Worm (Caenorhabditis elegans) whole organism, L1 larva: Measurements from ENCODE around the gene swt-2.

ENCODE experiments used
- C16A3.4 ChIP-seq: fragments of 150-350 bp; optimal IDR thresholded peaks from 2 replicates; lab custom pipeline; 2014; ENCODE audit warnings: missing biosample characterization, missing genetic modification characterization
- Y116A8C.19 ChIP-seq: sonication (generic microtip); optimal IDR thresholded peaks from 2 replicates; lab custom pipeline; 2016; ENCODE audit warnings: missing compliant biosample characterization, missing genetic modification characterization, borderline replicate concordance
- aha-1 ChIP-seq: fragments of 150-350 bp; optimal IDR thresholded peaks from 2 replicates; lab custom pipeline; 2014; ENCODE audit warnings: missing biosample characterization, missing genetic modification characterization
- ceh-63 ChIP-seq: fragments of 200-800 bp; sonication (Bioruptor generic); optimal IDR thresholded peaks from 2 replicates; lab custom pipeline; 2018; ENCODE audit warnings: mild to moderate bottlenecking, missing genetic modification characterization, missing compliant biosample characterization
- ceh-82 ChIP-seq, 3 experiments: fragments of 150-350 bp in 1 of 3; sonication (generic microtip) in 2 of 3; optimal IDR thresholded peaks; 2 replicates each; lab custom pipeline; 2014 to 2017; ENCODE audit warnings: missing biosample characterization in 3 of 3, missing genetic modification characterization in 3 of 3
- ceh-88 ChIP-seq: fragments of 200-800 bp; sonication (Bioruptor generic); IDR thresholded peaks from 2 replicates; pipeline ENCODE4 v1.3.6; 2022; ENCODE audit warnings: missing genetic modification characterization, missing compliant biosample characterization
- efl-1 ChIP-seq, 4 experiments: fragments of 150-350 bp; optimal IDR thresholded peaks in 3 of 4; peaks in 1 of 4; 1 replicate in 1 of 4; 2 replicates in 3 of 4; lab custom pipeline; 2014; ENCODE audit warnings: missing biosample characterization in 2 of 4, missing genetic modification characterization in 2 of 4, missing genetic modification reagents in 2 of 4
- elt-3 ChIP-seq, 6 experiments: fragments of 150-350 bp in 1 of 6; sonication (generic microtip); optimal IDR thresholded peaks; 2 replicates each; lab custom pipeline; 2017 to 2018; ENCODE audit warnings: missing biosample characterization in 6 of 6, missing genetic modification characterization in 6 of 6, inconsistent platforms in 1 of 6
- fkh-10 ChIP-seq: sonication (generic microtip); optimal IDR thresholded peaks from 2 replicates; lab custom pipeline; 2017; ENCODE audit warnings: missing biosample characterization, missing genetic modification reagents, missing genetic modification characterization
- grh-1 ChIP-seq: fragments of 200-800 bp; sonication (Bioruptor generic); IDR thresholded peaks from 2 replicates; pipeline ENCODE4 v1.3.6; 2022; ENCODE audit warnings: missing genetic modification reagents, missing genetic modification characterization, missing compliant biosample characterization
- hlh-4 ChIP-seq: sonication (generic microtip); optimal IDR thresholded peaks from 2 replicates; lab custom pipeline; 2016; ENCODE audit warnings: mild to moderate bottlenecking, missing genetic modification characterization, missing compliant biosample characterization
- lin-14 ChIP-seq: fragments of 200-800 bp; sonication (Bioruptor generic); optimal IDR thresholded peaks from 2 replicates; lab custom pipeline; 2018; ENCODE audit warnings: mild to moderate bottlenecking, missing genetic modification characterization, moderate library complexity, missing compliant biosample characterization
- lin-39 ChIP-seq: fragments of 150-350 bp; optimal IDR thresholded peaks from 2 replicates; lab custom pipeline; 2014; ENCODE audit warnings: missing biosample characterization, missing genetic modification reagents, missing genetic modification characterization
- lsy-2 ChIP-seq, 2 experiments: fragments of 150-350 bp; optimal IDR thresholded peaks; 2 replicates each; lab custom pipeline; 2014; ENCODE audit warnings: missing biosample characterization in 2 of 2, missing genetic modification characterization in 2 of 2
- mdl-1 ChIP-seq, 2 experiments: fragments of 150-350 bp; optimal IDR thresholded peaks; 2 replicates each; lab custom pipeline; 2014 to 2017; ENCODE audit warnings: missing biosample characterization in 2 of 2, missing genetic modification characterization in 2 of 2, inconsistent platforms in 1 of 2
- mep-1 ChIP-seq: fragments of 150-350 bp; optimal IDR thresholded peaks from 2 replicates; lab custom pipeline; 2014; ENCODE audit warnings: missing biosample characterization, missing genetic modification characterization
- nhr-11 ChIP-seq: fragments of 150-350 bp; optimal IDR thresholded peaks from 2 replicates; lab custom pipeline; 2014; ENCODE audit warnings: missing biosample characterization, missing genetic modification characterization
- nhr-19 ChIP-seq: fragments of 200-800 bp; sonication (Bioruptor generic); conservative IDR thresholded peaks from 2 replicates; pipeline ENCODE4 v1.3.6; 2022; ENCODE audit warnings: missing genetic modification characterization, missing compliant biosample characterization
- nhr-77 ChIP-seq: fragments of 150-350 bp; optimal IDR thresholded peaks from 2 replicates; lab custom pipeline; 2014; ENCODE audit warnings: missing biosample characterization, missing genetic modification characterization
- nhr-90 ChIP-seq: sonication (generic microtip); optimal IDR thresholded peaks from 2 replicates; lab custom pipeline; 2016; ENCODE audit warnings: mild to moderate bottlenecking, missing genetic modification characterization, missing compliant biosample characterization; ENCODE audit not compliant: poor library complexity
- pax-3 ChIP-seq: fragments of 200-800 bp; sonication (Bioruptor generic); optimal IDR thresholded peaks from 2 replicates; lab custom pipeline; 2018; ENCODE audit warnings: mild to moderate bottlenecking, missing genetic modification characterization, moderate library complexity, missing compliant biosample characterization
- pqm-1 ChIP-seq: sonication (generic microtip); optimal IDR thresholded peaks from 3 replicates; lab custom pipeline; 2017; ENCODE audit warnings: missing biosample characterization, missing genetic modification characterization
- skn-1 ChIP-seq: fragments of 150-350 bp; optimal IDR thresholded peaks from 2 replicates; lab custom pipeline; 2014; ENCODE audit warnings: missing biosample characterization, missing genetic modification characterization
- sptf-1 ChIP-seq: fragments of 150-350 bp; optimal IDR thresholded peaks from 2 replicates; lab custom pipeline; 2014; ENCODE audit warnings: missing biosample characterization, missing genetic modification characterization
- unc-130 ChIP-seq: fragments of 150-350 bp; optimal IDR thresholded peaks from 2 replicates; lab custom pipeline; 2017; ENCODE audit warnings: missing biosample characterization, missing genetic modification characterization, inconsistent platforms
- unc-62 ChIP-seq: fragments of 150-350 bp; optimal IDR thresholded peaks from 2 replicates; lab custom pipeline; 2014; ENCODE audit warnings: missing biosample characterization, missing genetic modification reagents, missing genetic modification characterization
- unc-86 ChIP-seq: sonication (generic microtip); optimal IDR thresholded peaks from 2 replicates; lab custom pipeline; 2016; ENCODE audit warnings: missing genetic modification characterization, missing compliant biosample characterization
- zip-4 ChIP-seq: fragments of 200-800 bp; sonication (Bioruptor generic); optimal IDR thresholded peaks from 2 replicates; lab custom pipeline; 2018; ENCODE audit warnings: mild to moderate bottlenecking, missing genetic modification characterization, moderate library complexity, missing compliant biosample characterization
- ztf-11 ChIP-seq, 2 experiments: sonication (generic microtip); optimal IDR thresholded peaks; 2 replicates each; lab custom pipeline; 2016 to 2017; ENCODE audit warnings: missing genetic modification characterization in 2 of 2, missing biosample characterization in 1 of 2, missing compliant biosample characterization in 1 of 2

swt-2 gene

DNA sequence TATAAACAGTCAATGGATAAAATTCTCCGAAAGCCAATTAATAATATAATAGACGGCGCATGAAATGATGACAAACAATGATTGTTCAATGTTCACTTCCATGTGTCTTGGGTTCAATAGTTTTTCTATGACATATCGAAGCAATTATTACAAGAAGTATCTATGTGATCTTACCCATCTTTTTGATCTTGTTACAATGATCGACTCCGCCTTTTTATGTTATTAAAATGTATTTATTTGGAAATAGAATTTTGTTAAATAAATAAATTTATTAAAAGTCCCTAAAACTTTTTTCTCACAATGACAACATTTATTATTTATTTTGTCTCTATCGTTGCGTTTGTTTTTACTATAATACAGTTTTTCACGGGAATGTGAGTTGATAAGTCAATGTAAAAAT lies at the start of gene swt-2:
Gene swt-2 (plus strand): TSS at position 301 of the 400 bp plus-strand sequence.
- no peak for TF ChIP-seq lsy-2 (tag; optimal IDR thresholded peaks at IDR 0.05; lab: Kevin White, UChicago)
- TF ChIP-seq fkh-10 (GFP tag; lab: Kevin White, UChicago): no peak
- no peak for TF ChIP-seq unc-86 (tag; lab: Kevin White, UChicago)
- TF ChIP-seq unc-62: no peak
- no peak for TF ChIP-seq nhr-11 (tag; lab: Kevin White, UChicago)
- TF ChIP-seq unc-130: no peak
- TF ChIP-seq mep-1: no peak
- TF ChIP-seq aha-1: no peak
- TF ChIP-seq pqm-1 (tag; lab: Kevin White, UChicago): no peak
- no peak for TF ChIP-seq nhr-90 (tag; lab: Kevin White, UChicago)
- no peak for TF ChIP-seq nhr-77 (tag; lab: Kevin White, UChicago)
- no peak for TF ChIP-seq elt-3 (tag; optimal IDR thresholded peaks at IDR 0.05; lab: Kevin White, UChicago)
- no peak for TF ChIP-seq nhr-19 (GFP tag; lab: Robert Waterston, UW)
- no peak for TF ChIP-seq skn-1 (tag; lab: Kevin White, UChicago)

DNA sequence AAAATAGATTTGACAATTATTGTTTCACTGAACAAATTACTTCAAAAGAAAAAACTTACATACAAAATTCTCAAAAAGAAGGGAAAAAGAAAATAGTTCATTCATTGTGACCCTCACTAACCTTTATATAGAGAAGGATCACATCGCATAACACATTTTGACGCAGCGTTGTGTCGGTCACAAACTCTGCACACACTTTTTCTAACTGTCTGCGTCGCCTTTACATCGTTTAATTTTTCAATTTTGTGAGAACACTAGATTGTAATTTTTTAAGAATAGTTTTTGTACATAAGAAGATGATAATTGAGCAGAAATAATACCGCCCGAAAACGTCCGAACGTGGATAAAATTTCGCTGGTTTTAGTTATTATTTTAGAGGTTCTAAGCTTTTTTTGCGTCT lies 49.0 kb upstream of the swt-2 start, which contains the start of gene C18B10.6:
Gene C18B10.6 (minus strand): TSS at position 101 of the 400 bp plus-strand sequence.
- TF ChIP-seq efl-1 (optimal IDR thresholded peaks at IDR 0.05; lab: Kevin White, UChicago) (no peak), efl-1 (GFP tag; optimal IDR thresholded peaks at IDR 0.05 in 1 of 2; lab: Kevin White, UChicago) (peak in 1 of 2 experiments; percentile 57), ztf-11 (tag; optimal IDR thresholded peaks at IDR 0.05; lab: Kevin White, UChicago) (no peak)

DNA sequence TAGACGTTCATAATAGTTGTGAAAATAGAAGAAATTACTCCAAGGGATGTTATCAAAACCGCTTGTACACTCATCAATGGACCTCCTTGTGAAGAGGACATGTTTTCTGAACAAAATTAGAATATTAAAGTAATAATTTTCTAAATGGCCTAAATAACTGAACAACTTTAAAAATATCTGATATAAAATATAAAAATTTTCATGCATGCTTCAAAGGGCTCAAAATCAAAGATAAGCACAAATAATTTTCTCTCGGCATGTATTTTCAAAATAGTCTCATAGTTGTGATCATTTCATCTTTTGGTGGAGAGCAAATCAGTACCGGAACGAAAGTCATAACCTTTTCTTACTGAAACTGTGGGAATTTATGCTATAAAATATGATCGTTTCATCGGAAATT lies 44.9 kb upstream of the swt-2 start, which contains the start of gene srbc-8:
Gene srbc-8 (minus strand): TSS at position 101 of the 400 bp plus-strand sequence.
- TF ChIP-seq sptf-1 (tag; lab: Kevin White, UChicago) (no peak), efl-1 (optimal IDR thresholded peaks at IDR 0.05; lab: Kevin White, UChicago) (no peak), efl-1 (GFP tag; optimal IDR thresholded peaks at IDR 0.05 in 1 of 2; lab: Kevin White, UChicago) (peak in 1 of 2 experiments; percentile 22)

DNA sequence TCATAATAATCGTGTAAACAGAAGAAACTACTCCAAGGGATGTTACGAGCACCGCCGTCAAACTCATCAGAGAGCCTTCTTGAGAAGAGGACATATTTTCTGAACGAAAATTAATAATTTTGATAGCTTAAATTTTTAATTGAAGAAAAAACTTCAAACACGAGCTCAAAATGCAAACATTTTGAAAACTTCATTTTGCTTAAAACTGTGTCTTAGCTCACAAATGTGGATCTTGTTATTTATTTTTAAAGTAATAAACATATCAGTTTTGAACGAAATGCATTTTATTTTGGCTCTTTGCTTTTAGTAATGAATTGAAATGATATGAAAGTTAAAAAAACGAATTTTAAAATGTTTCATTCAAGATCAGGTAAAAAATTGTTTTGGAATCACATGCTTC lies 42.4 kb upstream of the swt-2 start, which contains the start of gene srbc-7:
Gene srbc-7 (minus strand): TSS at position 101 of the 400 bp plus-strand sequence.
- TF ChIP-seq hlh-4 (tag; lab: Kevin White, UChicago) (no peak), sptf-1 (tag; lab: Kevin White, UChicago) (no peak), grh-1 (GFP tag; lab: Robert Waterston, UW) (no peak)

DNA sequence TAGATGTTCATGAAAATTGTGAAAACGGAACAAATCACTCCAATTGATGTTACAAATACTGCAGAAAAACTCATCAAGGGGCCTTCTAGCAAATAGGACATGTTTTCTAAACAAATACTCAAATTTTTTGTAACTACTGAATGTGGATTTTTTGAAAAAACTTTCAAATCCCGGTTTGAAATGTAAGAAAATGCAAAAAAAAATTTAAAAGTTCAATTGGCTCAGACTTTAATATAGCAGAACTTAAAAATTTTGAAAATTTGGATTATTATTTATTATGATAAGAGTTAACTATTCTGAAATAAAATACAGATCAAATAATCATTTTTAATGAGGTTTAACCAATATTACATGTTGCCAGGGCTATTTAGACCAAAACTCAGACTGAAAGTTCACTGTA lies 39.6 kb upstream of the swt-2 start, which contains the start of gene srbc-9:
Gene srbc-9 (minus strand): TSS at position 101 of the 400 bp plus-strand sequence.
- TF ChIP-seq ztf-11 (tag; optimal IDR thresholded peaks at IDR 0.05; lab: Kevin White, UChicago) (no peak), ceh-63 (GFP tag; lab: Kevin White, UChicago) (no peak), unc-86 (tag; lab: Kevin White, UChicago) (no peak), mdl-1 (tag; optimal IDR thresholded peaks at IDR 0.05; lab: Kevin White, UChicago) (no peak), lin-14 (GFP tag; lab: Kevin White, UChicago) (no peak), C16A3.4 (tag; lab: Kevin White, UChicago) (no peak), skn-1 (tag; lab: Kevin White, UChicago) (no peak), nhr-77 (tag; lab: Kevin White, UChicago) (no peak), pax-3 (tag; lab: Kevin White, UChicago) (no peak), zip-4 (GFP tag; lab: Kevin White, UChicago) (no peak), Y116A8C.19 (no peak), ceh-88 (GFP tag; lab: Robert Waterston, UW) (no peak), efl-1 (optimal IDR thresholded peaks at IDR 0.05; lab: Kevin White, UChicago) (no peak), efl-1 (GFP tag; optimal IDR thresholded peaks at IDR 0.05 in 1 of 2; lab: Kevin White, UChicago) (no peak), lin-39 (tag; lab: Kevin White, UChicago) (no peak), ceh-82 (tag; optimal IDR thresholded peaks at IDR 0.05; lab: Kevin White, UChicago) (no peak)
- TF ChIP-seq, all 84 proteins: peak for 0

DNA sequence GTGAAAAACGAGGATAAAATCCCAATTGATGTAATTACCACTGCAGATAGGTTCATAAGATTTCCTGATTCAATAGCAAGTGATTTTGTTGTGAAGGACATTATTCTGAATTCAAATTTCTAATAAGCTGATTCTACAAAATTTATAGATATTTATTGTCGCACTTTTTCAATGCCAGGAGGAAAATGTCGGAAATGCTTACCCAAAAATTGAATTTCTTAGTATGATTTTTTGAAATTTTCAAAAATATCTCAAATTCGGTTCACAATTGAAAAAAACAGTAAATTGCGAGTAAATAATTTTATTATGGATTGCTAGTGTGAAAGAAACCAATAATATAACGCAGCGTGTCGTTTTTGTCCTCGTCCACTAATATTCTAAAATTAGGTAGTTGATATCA lies 37.0 kb upstream of the swt-2 start, which contains the start of gene srbc-10:
Gene srbc-10 (minus strand): TSS at position 101 of the 400 bp plus-strand sequence.
- TF ChIP-seq nhr-90 (tag; lab: Kevin White, UChicago): no peak
- TF ChIP-seq efl-1 (optimal IDR thresholded peaks at IDR 0.05; lab: Kevin White, UChicago): no peak
- TF ChIP-seq efl-1 (GFP tag; optimal IDR thresholded peaks at IDR 0.05 in 1 of 2; lab: Kevin White, UChicago): peak in 1 of 2 experiments; percentile 55
- TF ChIP-seq, all 84 proteins: peak for 1
